Worm (Caenorhabditis elegans) whole organism, mixed stage, embryonic: ENCODE measurements around the gene fbxa-184.

ENCODE experiments used
- M03D4.4 ChIP-seq: sonication (generic microtip); optimal IDR thresholded peaks from 2 replicates; lab custom pipeline; 2017; ENCODE audit warnings: mild to moderate bottlenecking, missing genetic modification characterization, missing compliant biosample characterization
- bed-3 ChIP-seq: fragments of 200-800 bp; sonication (Bioruptor generic); optimal IDR thresholded peaks from 3 replicates; lab custom pipeline; 2018; ENCODE audit warnings: mild to moderate bottlenecking, missing genetic modification characterization, moderate library complexity, missing compliant biosample characterization
- elt-1 ChIP-seq: sonication (generic microtip); optimal IDR thresholded peaks from 2 replicates; lab custom pipeline; 2017; ENCODE audit warnings: missing genetic modification characterization, mild to moderate bottlenecking, missing compliant biosample characterization, antibody characterized with exemption, moderate library complexity, borderline replicate concordance; ENCODE audit not compliant: insufficient read depth
- unc-62 ChIP-seq: fragments of 150-350 bp; optimal IDR thresholded peaks from 2 replicates; lab custom pipeline; 2014; ENCODE audit warnings: missing biosample characterization, missing genetic modification reagents, missing genetic modification characterization
- ztf-11 ChIP-seq: fragments of 150-350 bp; optimal IDR thresholded peaks from 2 replicates; lab custom pipeline; 2014; ENCODE audit warnings: missing biosample characterization, missing genetic modification characterization

DNA sequence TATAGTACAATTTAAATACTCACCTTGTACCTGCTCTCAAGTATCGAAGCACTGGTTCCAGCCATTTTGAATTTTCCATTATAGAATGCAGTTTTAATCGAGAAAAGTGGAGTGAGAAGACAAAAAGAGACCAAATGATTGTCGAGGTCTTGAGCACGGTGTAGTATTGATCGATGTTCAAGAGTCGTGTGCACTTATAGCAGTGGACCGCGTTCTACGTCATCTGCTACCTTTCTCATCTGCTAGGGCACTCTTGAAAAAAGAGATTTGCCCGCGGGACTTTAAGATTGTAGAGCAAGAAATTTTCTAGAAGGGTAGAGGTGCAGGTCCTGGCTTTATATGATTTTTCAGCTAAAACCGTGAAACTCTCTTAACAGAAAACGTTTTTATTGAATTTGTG, 17.2 kb upstream of the fbxa-184 start, which contains the start of gene fbxc-21:
- TF ChIP-seq elt-1, result no peak
- TF ChIP-seq unc-62, result no peak
- no peak for TF ChIP-seq ztf-11 (tag; lab: Kevin White, UChicago)
- no peak for TF ChIP-seq M03D4.4 (tag; lab: Kevin White, UChicago)
- TF ChIP-seq bed-3 (GFP tag; lab: Kevin White, UChicago), result no peak
